Worm (Caenorhabditis elegans): Measurements from ENCODE around the gene cpg-2.

The cpg-2 gene

ce11 chrIII:7056241-7056640, 47.5 kb downstream of the cpg-2 start, which contains the start of gene R01H2.2:
Gene R01H2.2 (plus strand): TSS chrIII:7056541.
- TF ChIP-seq ztf-6 (GFP tag; IDR thresholded peaks at IDR 0.05) = no peak
- no peak for TF ChIP-seq hlh-26 (GFP tag; conservative IDR thresholded peaks at IDR 0.05)
- no peak for TF ChIP-seq madf-3 (GFP tag; IDR thresholded peaks at IDR 0.05)
- TF ChIP-seq rpc-1 (optimal IDR thresholded peaks at IDR 0.05) = no peak
- TF ChIP-seq rpc-1 (tag; optimal IDR thresholded peaks at IDR 0.05) = no peak
- no peak for TF ChIP-seq attf-5 (GFP tag; optimal IDR thresholded peaks at IDR 0.05)
- no peak for TF ChIP-seq let-607 (tag; optimal IDR thresholded peaks at IDR 0.05)
- no peak for TF ChIP-seq Y79H2A.3 (GFP tag; conservative IDR thresholded peaks at IDR 0.05)
- TF ChIP-seq lir-1 (GFP tag; conservative IDR thresholded peaks at IDR 0.05) = no peak
- no peak for TF ChIP-seq chd-7 (tag; optimal IDR thresholded peaks at IDR 0.05)
- no peak for TF ChIP-seq snpc-1.3 (tag; optimal IDR thresholded peaks at IDR 0.05; ENCODE audit: insufficient read depth)
- TF ChIP-seq lin-40 (tag; optimal IDR thresholded peaks at IDR 0.05) = no peak
